Fruit fly (Drosophila melanogaster) whole organism, adult: Measurements from ENCODE around the gene bun.

Source experiments
- CG11617 ChIP-seq: fragments of 200-800 bp; sonication (Bioruptor generic); optimal IDR thresholded peaks from 2 replicates; lab custom pipeline; 2017; ENCODE audit warnings: mild to moderate bottlenecking, missing biosample characterization, missing genetic modification reagents, missing genetic modification characterization
- CG12768 ChIP-seq: fragments of 200-800 bp; sonication (Bioruptor generic); optimal IDR thresholded peaks from 2 replicates; lab custom pipeline; 2017; ENCODE audit warnings: missing biosample characterization, missing genetic modification characterization, mild to moderate bottlenecking, moderate library complexity, missing genetic modification reagents
- CG33017 ChIP-seq: fragments of 200-800 bp; sonication (Bioruptor generic); optimal IDR thresholded peaks from 2 replicates; lab custom pipeline; 2018; ENCODE audit warnings: missing biosample characterization, mild to moderate bottlenecking, missing genetic modification characterization, moderate library complexity
- cic ChIP-seq: fragments of 200-800 bp; sonication (Bioruptor generic); optimal IDR thresholded peaks from 2 replicates; lab custom pipeline; 2017; ENCODE audit warnings: missing biosample characterization, mild to moderate bottlenecking, missing genetic modification characterization, moderate library complexity
- tj ChIP-seq: fragments of 200-800 bp; sonication (Bioruptor generic); optimal IDR thresholded peaks from 3 replicates; lab custom pipeline; 2017; ENCODE audit warnings: missing biosample characterization, mild to moderate bottlenecking, missing genetic modification characterization, moderate library complexity

dm6 chr2L:12502839-12503439, 43.5 kb downstream of the bun start:
- TF ChIP-seq tj: no peak
- TF ChIP-seq CG11617 (GFP tag; lab: Kevin White, UChicago): no peak
- TF ChIP-seq CG33017 (tag; lab: Kevin White, UChicago): no peak
- TF ChIP-seq cic (GFP tag; lab: Kevin White, UChicago): no peak
- TF ChIP-seq CG12768 (GFP tag; lab: Kevin White, UChicago): no peak
